Fruit fly (Drosophila melanogaster) whole organism, larva: Measurements from ENCODE around the gene CG5280.

ENCODE experiments used
- noc ChIP-seq: fragments of 200-800 bp; sonication (Bioruptor generic); optimal IDR thresholded peaks from 3 replicates; lab custom pipeline; 2019; ENCODE audit warnings: missing biosample characterization, mild to moderate bottlenecking, missing genetic modification characterization, moderate library complexity

CG5280 gene

DNA sequence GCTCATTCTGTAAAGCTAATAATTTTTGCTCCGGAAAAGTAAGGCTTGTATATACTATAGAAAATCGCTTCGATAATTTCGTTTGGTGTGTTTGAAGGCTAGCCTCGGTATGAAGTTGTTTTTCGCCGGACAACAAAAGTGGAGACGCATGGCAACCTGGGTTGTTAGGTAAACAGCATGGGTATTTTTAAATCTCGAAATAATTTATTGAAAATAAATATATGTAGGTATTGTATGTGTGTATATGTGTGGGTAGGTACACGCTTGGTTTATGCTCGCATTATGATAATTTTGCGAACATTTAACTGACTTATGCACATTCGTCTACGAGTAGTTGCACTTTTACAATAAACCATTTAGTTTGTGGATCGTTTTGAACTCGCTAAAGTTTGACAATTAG lies at the start of gene CG5280:
Gene CG5280, minus strand, starts transcription at position 101 of the 400 bp plus-strand sequence.
- TF ChIP-seq noc, result no peak

DNA sequence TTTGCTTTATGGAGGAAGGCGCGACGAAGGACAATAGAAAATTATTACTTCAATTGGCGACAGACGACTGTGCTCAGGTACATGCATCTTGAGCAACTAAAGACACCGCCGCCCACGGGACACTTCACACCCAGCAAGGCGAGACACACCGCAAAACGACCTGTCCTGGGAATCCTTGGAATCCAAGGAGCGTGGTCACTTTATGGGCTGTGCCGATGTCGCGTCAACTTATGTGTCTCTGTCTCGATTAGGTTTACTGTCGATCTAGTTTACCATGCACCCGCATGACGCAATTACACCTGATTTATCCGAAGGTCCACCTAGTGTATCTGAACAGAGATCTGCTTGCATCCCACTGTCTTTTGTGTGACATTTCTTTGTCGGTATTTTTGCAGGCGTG lies 49.2 kb upstream of the CG5280 start:
- no peak for TF ChIP-seq noc

DNA sequence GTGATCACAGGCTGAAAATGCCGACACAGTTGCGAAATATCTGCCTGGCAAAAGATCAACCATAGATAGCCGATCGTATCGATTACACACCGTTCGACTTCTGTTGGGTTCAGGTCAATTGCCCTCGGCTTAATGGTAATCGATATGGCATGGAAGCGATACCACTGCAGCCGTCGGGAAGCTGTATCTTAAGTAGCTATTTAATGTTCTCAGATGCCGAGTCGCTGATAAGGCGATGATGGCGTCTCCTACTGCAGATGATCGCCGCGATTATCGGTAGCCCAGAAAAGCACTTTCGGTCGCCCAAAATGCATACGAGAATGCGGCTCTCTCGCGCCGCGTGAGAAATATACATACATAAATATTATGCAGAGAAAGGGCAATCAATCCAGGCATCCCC lies 47.6 kb upstream of the CG5280 start:
- TF ChIP-seq noc, result no peak

DNA sequence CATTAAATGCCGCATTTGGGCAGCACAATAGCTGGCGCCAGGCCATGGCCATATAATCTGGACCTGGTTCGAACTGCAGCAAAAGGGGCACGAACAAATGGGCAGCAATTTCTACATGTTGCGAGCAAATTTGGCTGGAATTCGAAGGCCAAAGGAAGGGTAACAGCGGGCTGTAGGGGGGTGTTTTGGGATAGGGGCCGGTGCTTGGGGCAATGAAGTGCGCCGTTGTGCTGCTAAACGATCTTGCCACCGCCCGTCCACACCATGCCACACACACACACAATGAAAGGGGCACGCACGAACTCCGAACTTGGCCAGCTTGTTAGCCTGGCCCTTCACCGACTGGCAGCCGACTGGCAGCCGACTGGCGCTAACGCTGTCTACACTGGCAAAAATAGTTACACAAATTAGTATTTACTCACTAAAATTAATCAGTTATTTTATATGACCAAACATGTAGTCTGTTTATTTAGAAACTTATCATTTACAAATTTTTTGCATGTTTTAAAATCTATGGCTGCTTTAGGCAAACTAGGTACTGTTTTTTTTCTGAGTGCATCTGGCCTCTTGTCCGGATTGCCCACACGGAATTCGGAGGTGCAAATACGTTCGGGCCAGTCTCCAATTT lies 44.1 kb upstream of the CG5280 start:
- no peak for TF ChIP-seq noc

DNA sequence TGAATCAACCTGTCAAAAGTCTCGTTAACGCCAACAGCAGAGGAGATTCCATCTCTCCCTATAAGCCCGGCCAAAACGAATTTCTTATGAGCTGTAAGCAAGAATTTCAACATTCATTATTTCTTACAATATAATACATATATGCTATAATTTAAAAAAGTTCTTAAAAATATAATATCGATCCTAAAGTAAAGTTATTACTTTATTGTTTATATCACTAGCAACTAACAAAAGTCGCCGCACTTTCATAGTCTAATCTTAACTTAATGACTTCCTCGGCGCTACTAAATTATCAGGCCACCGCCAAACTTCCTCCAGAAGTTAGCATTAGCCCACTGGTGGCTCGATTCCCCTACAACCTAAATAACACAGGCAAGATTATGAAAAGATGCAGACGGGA lies 43.5 kb upstream of the CG5280 start:
- no peak for TF ChIP-seq noc

DNA sequence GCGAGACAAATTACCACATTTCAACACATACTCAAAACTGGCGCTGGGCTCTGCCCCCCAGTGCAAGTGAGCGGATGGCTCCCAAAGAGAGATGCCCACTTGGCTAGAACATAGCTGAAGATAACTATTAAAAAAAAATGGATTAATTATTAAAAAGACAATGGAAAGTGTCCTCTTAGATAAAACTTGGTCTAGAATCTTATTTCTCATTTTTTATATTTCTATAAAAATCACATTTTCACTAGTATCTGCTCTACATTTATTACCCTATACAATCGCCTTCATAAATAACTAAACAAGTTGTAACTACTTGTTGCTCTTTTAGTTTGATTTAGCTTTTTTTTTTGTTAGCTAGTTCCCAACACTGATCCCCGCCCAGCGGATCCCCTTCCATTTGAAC lies 42.8 kb upstream of the CG5280 start:
- TF ChIP-seq noc, result no peak

DNA sequence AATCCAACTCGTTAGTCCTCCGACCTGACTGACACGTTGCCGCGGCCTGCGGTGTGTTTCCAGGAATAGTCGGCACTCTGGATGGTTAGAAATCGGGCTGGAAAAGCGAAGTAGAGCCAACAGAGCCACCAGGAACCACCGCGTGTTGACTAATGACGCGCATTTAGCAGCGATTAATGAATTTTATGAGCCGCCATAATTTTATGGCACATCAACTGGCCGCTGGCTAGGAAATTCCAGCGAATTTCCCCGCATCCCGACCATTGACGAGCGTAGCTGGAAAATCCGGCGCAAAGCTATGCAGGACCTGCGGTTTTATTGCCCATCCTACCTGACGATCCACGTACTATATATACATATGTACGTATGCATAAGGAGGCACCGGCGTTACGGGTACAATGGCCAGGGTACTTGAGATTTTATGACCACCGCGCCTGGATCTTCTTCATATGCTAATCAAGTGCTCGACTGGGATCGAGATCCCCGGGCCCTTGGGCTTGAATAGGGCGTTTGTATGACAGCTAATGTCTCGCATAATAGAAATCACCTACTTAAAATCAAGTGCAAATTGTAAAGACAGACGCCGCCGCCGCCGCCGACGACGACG lies 39.3 kb upstream of the CG5280 start:
- no peak for TF ChIP-seq noc

DNA sequence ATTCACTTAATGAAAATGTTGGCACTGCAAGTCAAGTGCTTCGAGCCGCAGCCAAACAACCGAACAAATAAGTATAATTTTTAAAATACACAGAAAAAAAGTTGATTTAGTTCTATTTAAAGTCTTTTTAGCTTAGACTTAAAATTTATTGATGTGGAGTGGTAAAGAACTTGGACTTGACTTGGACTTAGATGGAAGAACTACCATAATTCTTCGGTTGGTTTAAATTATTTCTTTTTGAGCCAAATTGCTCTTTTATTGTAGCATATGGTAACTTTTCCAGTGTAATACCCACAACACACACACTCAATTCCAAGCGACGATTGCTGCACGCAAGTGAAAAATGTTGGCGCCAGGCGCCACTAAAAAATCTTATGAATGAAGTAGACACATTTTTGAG lies 38.0 kb upstream of the CG5280 start:
- no peak for TF ChIP-seq noc

DNA sequence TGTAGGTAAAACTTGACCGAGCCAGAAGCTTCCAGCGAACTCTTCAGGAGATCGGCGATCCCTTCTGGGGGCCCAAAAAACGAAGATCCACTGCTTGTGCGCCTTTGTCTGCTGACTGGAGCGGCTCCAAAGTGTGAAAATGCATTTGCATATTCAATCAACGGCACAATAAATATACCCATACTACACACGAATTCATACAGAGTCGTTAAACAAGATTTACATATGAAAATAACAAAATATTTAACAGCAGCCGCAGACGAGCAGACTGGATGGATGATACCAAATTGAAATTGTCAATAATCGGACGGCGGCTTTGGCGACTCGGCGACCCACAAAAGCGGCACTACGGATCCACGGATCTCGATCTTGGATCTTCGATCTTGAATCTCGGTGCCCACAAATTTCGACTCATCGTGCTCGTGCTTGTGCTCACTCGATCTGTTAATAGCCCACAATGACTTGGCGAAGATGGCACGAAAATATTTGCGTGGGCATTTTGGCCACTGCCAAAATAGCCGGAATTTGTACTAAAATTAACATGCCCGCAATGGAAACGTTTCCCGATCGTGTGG lies 37.2 kb upstream of the CG5280 start:
- TF ChIP-seq noc, result no peak

DNA sequence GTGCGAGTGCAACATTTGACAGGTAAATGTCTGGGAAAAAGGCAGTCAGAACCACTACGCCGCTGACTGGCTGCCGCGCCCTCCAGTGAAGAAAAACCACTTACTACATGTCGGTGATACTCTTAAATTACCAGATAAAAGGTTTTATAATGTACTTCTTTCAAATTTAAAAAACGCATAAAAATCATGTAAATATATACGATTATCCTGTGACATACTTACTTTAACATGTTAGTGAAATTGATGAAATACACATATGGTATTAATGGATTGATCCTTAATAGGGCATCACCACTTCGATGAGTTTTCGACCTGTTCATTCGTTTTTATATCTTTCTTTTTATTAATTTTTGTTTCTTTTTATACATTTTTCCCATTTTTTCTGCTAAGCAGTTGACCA lies 36.5 kb upstream of the CG5280 start:
- TF ChIP-seq noc, result no peak

DNA sequence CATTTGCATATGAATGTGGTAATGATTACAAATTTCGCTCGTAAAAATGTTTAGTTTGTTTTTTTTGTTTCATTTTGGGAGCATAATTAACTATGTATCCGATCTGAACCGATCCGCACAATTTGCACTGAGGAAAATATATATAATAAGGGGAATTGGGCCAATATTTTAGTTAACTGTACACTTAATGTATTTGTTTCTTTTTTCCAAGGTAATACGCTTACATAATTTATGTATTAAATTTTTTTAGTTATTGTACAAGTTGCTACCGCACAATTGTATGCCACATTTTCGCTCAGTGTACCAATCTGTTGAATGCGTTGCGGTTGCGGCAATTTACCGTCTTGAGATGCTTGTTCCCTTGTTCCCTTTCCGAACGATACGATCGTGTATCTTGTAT lies 35.7 kb upstream of the CG5280 start:
- TF ChIP-seq noc, result peak; percentile 47

DNA sequence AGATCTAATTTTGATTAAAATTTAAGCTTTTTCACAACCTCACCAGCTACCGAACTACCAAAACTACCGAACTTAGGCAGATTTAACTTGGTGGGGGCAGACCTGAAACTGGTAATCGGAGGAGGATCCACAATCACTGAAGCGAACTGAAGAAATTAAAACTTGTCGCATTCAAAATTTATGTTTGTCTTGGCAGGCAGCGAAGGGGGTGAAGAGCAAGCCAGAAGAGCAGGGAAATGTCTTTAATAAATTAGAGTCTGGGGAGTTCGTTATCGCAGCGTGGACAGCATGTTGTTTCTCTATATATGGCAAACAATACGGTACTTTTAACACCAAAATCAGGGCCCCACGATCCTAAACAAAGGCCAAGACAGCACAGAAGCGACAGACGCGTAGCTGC lies 35.1 kb upstream of the CG5280 start:
- TF ChIP-seq noc, result peak; percentile 36

DNA sequence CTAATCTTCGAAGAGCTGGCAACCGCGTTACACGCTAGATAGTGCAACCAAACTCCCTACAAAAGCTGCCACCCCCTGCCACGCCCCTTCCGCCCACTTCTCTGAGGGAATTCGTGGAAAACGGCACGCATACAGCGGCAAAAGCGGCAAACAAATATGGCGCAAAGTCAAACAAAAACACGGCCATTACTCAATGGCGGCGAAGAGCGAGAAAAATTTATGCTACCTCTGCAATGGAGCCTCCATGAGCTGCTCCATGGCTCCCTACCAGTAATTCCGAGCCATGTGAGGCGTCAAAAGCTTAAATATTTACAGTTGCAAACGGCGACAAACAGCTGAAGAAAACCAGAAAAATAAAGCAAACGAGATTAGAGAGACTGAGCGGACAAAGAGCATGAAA lies 34.7 kb upstream of the CG5280 start:
- TF ChIP-seq noc, result no peak

DNA sequence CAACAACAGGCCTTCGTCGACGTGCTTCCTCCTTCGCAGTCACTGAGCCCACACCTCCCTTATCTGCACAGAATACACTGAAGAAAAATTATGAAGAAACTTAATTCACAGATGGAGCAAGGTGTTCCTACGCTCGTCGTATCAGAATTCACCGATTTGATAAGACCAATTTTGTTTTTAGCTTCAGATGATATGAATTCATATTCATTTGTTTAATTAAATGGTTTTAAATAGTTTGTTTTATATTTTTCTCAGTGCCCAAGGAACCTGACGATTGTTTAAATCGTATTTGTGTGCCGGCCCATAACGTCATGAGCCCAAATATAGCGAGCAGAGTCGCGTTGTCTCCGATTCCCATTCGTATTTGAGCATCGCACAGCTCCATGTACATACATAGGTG lies 33.6 kb upstream of the CG5280 start:
- TF ChIP-seq noc, result peak; percentile 78

DNA sequence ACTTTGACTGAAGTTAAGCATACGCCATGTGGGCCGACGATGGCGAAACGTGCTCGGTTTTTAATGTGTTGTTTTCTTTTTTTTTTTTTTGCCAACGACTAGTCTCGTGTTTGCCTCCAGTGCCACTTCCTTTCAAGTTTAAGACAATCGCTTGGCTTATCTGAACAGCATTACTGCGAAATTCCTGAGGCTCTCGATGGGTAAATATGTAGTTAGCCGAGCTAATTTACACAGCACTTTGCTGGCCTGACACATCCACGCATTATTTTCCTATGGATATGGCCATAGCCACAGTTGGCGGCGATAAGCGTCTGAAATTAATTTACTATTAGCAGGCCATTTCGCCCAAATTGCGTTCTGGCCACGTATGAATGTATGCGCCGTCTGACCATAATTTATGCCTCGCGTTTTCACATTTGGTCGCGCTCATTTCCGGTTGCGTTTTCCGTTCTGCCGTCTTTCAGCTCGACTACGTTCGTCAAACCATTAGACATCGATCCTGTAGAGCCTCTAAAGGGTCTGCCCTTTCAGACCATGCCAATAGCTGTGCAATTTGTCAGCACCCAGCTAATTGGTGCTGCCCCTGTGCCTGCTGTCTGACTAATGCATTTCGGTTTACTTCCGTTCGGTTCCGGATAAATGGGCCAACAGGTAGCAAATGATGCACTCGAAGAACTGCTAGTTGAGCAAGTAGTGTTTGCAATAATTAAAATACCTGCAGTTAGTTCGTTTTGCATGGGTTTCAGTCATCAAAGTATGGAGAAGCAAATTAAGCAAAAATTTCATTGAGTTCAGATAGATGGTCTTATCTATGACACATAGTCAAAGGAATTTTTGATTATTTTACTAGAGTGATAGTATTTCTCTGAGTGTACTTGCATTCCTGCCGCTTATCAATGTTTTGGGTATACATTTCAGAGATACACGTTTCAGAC lies 30.7 kb upstream of the CG5280 start:
- TF ChIP-seq noc, result peak; percentile 57

DNA sequence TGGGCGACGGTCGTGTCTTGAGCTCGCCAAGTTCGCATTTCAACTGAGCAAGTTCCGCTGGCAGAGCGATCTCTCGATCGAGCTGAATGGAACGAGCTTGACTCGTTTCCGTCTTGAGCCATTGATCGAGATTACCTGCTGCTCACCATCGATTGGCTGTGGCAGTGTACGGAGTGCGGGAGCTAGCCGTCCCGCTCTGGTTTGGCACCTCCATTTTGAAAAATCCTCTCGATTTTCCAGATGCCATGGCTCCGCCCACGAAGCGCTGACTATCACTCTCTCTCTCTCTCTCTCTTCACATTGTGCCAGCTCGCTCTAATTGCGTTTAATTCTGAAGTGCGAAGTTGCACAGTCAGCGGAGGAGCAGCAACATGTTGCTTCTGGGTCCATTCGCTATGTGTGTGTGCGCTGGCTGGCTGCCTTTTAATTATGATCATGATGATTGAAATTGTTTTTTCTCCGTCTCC lies 29.2 kb upstream of the CG5280 start, which contains the start of gene Doc2:
Gene Doc2, minus strand, starts transcription at position 51 of the 467 bp plus-strand sequence.
- TF ChIP-seq noc, result no peak

DNA sequence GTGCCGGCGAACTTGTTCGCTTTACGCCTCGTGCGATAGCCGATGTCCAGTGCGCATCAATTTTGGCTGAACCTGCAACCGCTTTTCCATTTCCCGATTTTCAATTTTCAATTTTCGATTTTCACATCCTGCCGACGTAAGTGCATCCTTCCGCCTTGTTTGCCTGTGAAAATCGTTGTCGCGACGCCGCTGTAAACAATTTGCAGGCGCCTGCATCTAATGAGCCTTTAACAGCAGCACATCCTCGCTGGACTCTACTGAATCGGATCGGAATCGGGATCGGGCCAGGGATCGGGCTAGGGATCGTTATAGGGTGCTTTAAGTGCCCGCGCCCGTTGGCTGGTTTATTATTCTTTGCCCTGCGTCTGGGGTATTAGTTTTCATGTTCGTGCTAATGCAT lies 27.4 kb upstream of the CG5280 start:
- TF ChIP-seq noc, result no peak
